Worm (Caenorhabditis elegans) whole organism, young adult: ENCODE results near the gene ZK1098.6.

ENCODE experiments used
- egl-44 ChIP-seq: fragments of 200-800 bp; sonication (Bioruptor generic); IDR thresholded peaks from 2 replicates; pipeline ENCODE4 v1.3.6; 2022; ENCODE audit warnings: missing genetic modification reagents, missing genetic modification characterization, missing compliant biosample characterization
- nhr-90 ChIP-seq: sonication (generic microtip); optimal IDR thresholded peaks from 2 replicates; lab custom pipeline; 2016; ENCODE audit warnings: missing genotype, mild to moderate bottlenecking, missing genetic modification characterization, missing compliant biosample characterization
- unc-130 ChIP-seq: sonication (generic microtip); optimal IDR thresholded peaks from 2 replicates; lab custom pipeline; 2016; ENCODE audit warnings: missing genetic modification reagents, missing genetic modification characterization, missing compliant biosample characterization

- TF ChIP-seq nhr-90 (no peak), egl-44 (GFP tag; lab: Robert Waterston, UW) (no peak), unc-130 (no peak)
Observed at ce11 chrIII:9489798-9490197, 37.2 kb upstream of the ZK1098.6 start.
